Worm (Caenorhabditis elegans): Measurements from ENCODE around the gene suf-1.

- no peak for TF ChIP-seq ceh-13 (GFP tag; optimal IDR thresholded peaks at IDR 0.05)
- no peak for TF ChIP-seq tbx-37 (GFP tag; conservative IDR thresholded peaks at IDR 0.05)
- TF ChIP-seq aly-1 (tag; optimal IDR thresholded peaks at IDR 0.05): no peak
- TF ChIP-seq flt-1 (GFP tag; IDR thresholded peaks at IDR 0.05): no peak
- TF ChIP-seq tbx-11 (GFP tag; IDR thresholded peaks at IDR 0.05): no peak
- no peak for TF ChIP-seq F13C5.2 (tag; optimal IDR thresholded peaks at IDR 0.05)
- no peak for TF ChIP-seq ama-1 (optimal IDR thresholded peaks at IDR 0.05)
Observed at ce11 chrII:8581700-8582099, 21.9 kb upstream of the suf-1 start, which contains the start of gene arl-1.
